Fruit fly (Drosophila melanogaster): ENCODE measurements around the gene CG42717.

CG42717 gene

DNA sequence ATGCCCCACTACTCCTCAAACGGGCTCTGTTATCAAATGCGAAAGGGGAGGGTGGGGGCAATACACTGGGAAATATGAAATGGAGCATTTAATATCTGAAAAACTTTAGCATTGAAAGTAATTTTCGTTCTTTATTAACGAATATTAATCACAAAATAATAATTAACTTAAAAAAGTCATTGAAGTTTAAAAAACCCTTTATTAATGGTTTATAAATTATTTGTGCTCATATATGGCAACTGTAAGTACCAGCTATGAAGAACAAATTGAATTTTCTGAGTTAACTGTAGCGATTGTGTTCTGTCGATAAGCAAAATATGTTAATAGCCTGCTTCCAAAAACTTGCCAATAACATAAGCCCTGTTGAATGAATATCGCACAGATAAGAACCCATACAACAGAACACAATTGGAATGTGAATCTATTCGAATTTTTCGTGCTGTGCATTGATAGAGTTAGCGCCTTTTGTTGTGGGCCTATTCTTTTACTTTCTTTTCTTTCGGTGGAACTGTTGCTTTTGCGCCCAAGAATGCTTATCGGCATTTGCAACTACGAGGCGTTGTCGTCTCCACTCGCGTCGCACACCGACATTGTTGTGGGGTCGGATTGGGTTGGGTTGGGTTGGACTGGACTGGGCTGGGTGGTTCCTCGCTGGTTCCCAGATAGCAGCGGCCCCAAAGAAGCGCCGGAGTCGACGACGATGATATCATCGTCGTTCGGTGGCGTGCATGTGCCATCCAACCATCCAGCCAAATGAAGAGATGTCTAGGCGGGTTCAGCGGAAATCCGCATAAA lies 28.0 kb upstream of the CG42717 start (continued):
- TF ChIP-seq HLH4C (GFP tag; IDR thresholded peaks at IDR 0.05; ENCODE audit: partially characterized antibody) (no peak), CG11247 (GFP tag; IDR thresholded peaks at IDR 0.05) (no peak), az2 (GFP tag; optimal IDR thresholded peaks at IDR 0.05) (peak; percentile 51), pfk (GFP tag; optimal IDR thresholded peaks at IDR 0.05) (no peak), sug (tag; optimal IDR thresholded peaks at IDR 0.05) (no peak), CG10959 (GFP tag; IDR thresholded peaks at IDR 0.05) (no peak), twi (tag; optimal IDR thresholded peaks at IDR 0.05) (no peak), sc (optimal IDR thresholded peaks at IDR 0.05) (no peak), sc (GFP tag; optimal IDR thresholded peaks at IDR 0.05) (peak; percentile 66), zf30C (GFP tag; optimal IDR thresholded peaks at IDR 0.05) (peak; percentile 38), CG8478 (optimal IDR thresholded peaks at IDR 0.05) (no peak), ci (GFP tag; IDR thresholded peaks at IDR 0.05) (no peak), Drgx (GFP tag; IDR thresholded peaks at IDR 0.05) (0 out of 2 replicates have a peak, but pooled peaks have one; percentile 16), Asciz (GFP tag; optimal IDR thresholded peaks at IDR 0.05) (no peak), CG4730 (GFP tag; IDR thresholded peaks at IDR 0.05) (no peak), CG9876 (GFP tag; optimal IDR thresholded peaks at IDR 0.05) (no peak), CG1792 (GFP tag; optimal IDR thresholded peaks at IDR 0.05) (no peak), CG5953 (GFP tag; IDR thresholded peaks at IDR 0.05) (no peak), CHES-1-like (GFP tag; optimal IDR thresholded peaks at IDR 0.05) (peak; percentile 14), wdn (GFP tag; IDR thresholded peaks at IDR 0.05) (0 out of 2 replicates have a peak, but pooled peaks have one; percentile 7), CG31365 (tag; optimal IDR thresholded peaks at IDR 0.05) (no peak), CG12769 (tag; optimal IDR thresholded peaks at IDR 0.05) (no peak), CG4424 (GFP tag; optimal IDR thresholded peaks at IDR 0.05) (peak; percentile 55), Mes4 (GFP tag; optimal IDR thresholded peaks at IDR 0.05) (no peak), CG13624 (GFP tag; optimal IDR thresholded peaks at IDR 0.05) (no peak), Bteb2 (GFP tag; optimal IDR thresholded peaks at IDR 0.05) (no peak), gem (tag; optimal IDR thresholded peaks at IDR 0.05) (no peak), CG6791 (GFP tag; IDR thresholded peaks at IDR 0.05; ENCODE audit: partially characterized antibody) (no peak), gce (GFP tag; IDR thresholded peaks at IDR 0.05) (no peak), emc (GFP tag; optimal IDR thresholded peaks at IDR 0.05) (no peak), CG3281 (GFP tag; optimal IDR thresholded peaks at IDR 0.05) (peak; percentile 66), CG2129 (GFP tag; IDR thresholded peaks at IDR 0.05; ENCODE audit: partially characterized antibody) (no peak), sqz (GFP tag; optimal IDR thresholded peaks at IDR 0.05) (no peak), CG12236 (GFP tag; optimal IDR thresholded peaks at IDR 0.05) (no peak), CTCF (GFP tag; optimal IDR thresholded peaks at IDR 0.05) (no peak), bab2 (GFP tag; optimal IDR thresholded peaks at IDR 0.05) (peak; percentile 27), CG8089 (GFP tag; optimal IDR thresholded peaks at IDR 0.05) (no peak), CG9797 (GFP tag; optimal IDR thresholded peaks at IDR 0.05) (no peak), CG17612 (GFP tag; IDR thresholded peaks at IDR 0.05) (no peak), CG8359 (GFP tag; optimal IDR thresholded peaks at IDR 0.05; ENCODE audit: borderline replicate concordance) (peak; percentile 25), seq (GFP tag; IDR thresholded peaks at IDR 0.05) (no peak; the same call in 1 of the 2 replicates), yki (optimal IDR thresholded peaks at IDR 0.05) (no peak), CG31441 (GFP tag; IDR thresholded peaks at IDR 0.05) (no peak; the same call in 1 of the 2 replicates), lola (GFP tag; optimal IDR thresholded peaks at IDR 0.05) (peak in 1 of 3 experiments; percentile 73), chn (GFP tag; optimal IDR thresholded peaks at IDR 0.05) (no peak), CG17186 (GFP tag; optimal IDR thresholded peaks at IDR 0.05) (no peak), cad (GFP tag; optimal IDR thresholded peaks at IDR 0.05) (no peak), CG3838 (GFP tag; optimal IDR thresholded peaks at IDR 0.05) (no peak), cg (GFP tag; optimal IDR thresholded peaks at IDR 0.05) (no peak), NFAT (GFP tag; IDR thresholded peaks at IDR 0.05) (no peak), ro (GFP tag; IDR thresholded peaks at IDR 0.05) (no peak), CG3995 (GFP tag; optimal IDR thresholded peaks at IDR 0.05) (no peak)

Data from whole organism, embryonic.